Worm (Caenorhabditis elegans): ENCODE results near the gene sqv-8.

sqv-8 gene

ce11 chrII:9667382-9667781 is 20.6 kb downstream of the sqv-8 start, which contains the start of gene ZK1320.11:
TSS of gene ZK1320.11 (plus strand) at chrII:9667624.
- no peak for TF ChIP-seq Y56A3A.18 (GFP tag; IDR thresholded peaks at IDR 0.05)
- TF ChIP-seq bed-2 (GFP tag; IDR thresholded peaks at IDR 0.05) = no peak
- no peak for TF ChIP-seq ceh-79 (tag; optimal IDR thresholded peaks at IDR 0.05)
- no peak for TF ChIP-seq chd-7 (tag; optimal IDR thresholded peaks at IDR 0.05)
- peak; percentile 88 for TF ChIP-seq hmg-1.2 (GFP tag; IDR thresholded peaks at IDR 0.05)
- no peak for TF ChIP-seq K12H6.12 (tag; optimal IDR thresholded peaks at IDR 0.05)
- TF ChIP-seq T07F8.4 (tag; optimal IDR thresholded peaks at IDR 0.05) = no peak
- TF ChIP-seq nhr-80 (tag; optimal IDR thresholded peaks at IDR 0.05) = no peak
- no peak for TF ChIP-seq aptf-2 (GFP tag; conservative IDR thresholded peaks at IDR 0.05)
- TF ChIP-seq attf-3 (GFP tag; conservative IDR thresholded peaks at IDR 0.05) = 0 out of 2 replicates have a peak, but pooled peaks have one; percentile 11
- TF ChIP-seq ccch-3 (GFP tag; optimal IDR thresholded peaks at IDR 0.05) = no peak

- TF ChIP-seq attf-3 (GFP tag; conservative IDR thresholded peaks at IDR 0.05) (peak; percentile 95), B0261.1 (tag; optimal IDR thresholded peaks at IDR 0.05) (no peak), lsl-1 (GFP tag; optimal IDR thresholded peaks at IDR 0.05) (peak; percentile 73), hmg-1.2 (GFP tag; IDR thresholded peaks at IDR 0.05) (peak; percentile 16; the same call in 1 of the 2 replicates)
Measured at ce11 chrII:9668959-9669358, 22.2 kb downstream of the sqv-8 start, which contains the start of gene taf-8. TSS of gene taf-8 (plus strand) at chrII:9669318.

ce11 chrII:9671308-9671707 is 24.5 kb downstream of the sqv-8 start, which contains the start of gene ZK1320.7:
TSS of gene ZK1320.7 (plus strand) at chrII:9671608.
- no peak for TF ChIP-seq lsy-27 (tag; optimal IDR thresholded peaks at IDR 0.05; ENCODE audit: borderline replicate concordance, insufficient read depth)
- TF ChIP-seq nfyb-1 (GFP tag; IDR thresholded peaks at IDR 0.05) = no peak
- no peak for TF ChIP-seq hrde-1 (tag; optimal IDR thresholded peaks at IDR 0.05; ENCODE audit: borderline replicate concordance)
- TF ChIP-seq hmg-1.2 (GFP tag; IDR thresholded peaks at IDR 0.05) = no peak

ce11 chrII:9674678-9675077 is 27.9 kb downstream of the sqv-8 start, which contains the start of gene arc-1:
TSS of gene arc-1 (plus strand) at chrII:9674978.
- TF ChIP-seq F57A8.1 (GFP tag; optimal IDR thresholded peaks at IDR 0.05) (no peak), ztf-3 (GFP tag; optimal IDR thresholded peaks at IDR 0.05) (no peak), tlf-1 (GFP tag; optimal IDR thresholded peaks at IDR 0.05) (no peak), lin-54 (GFP tag; optimal IDR thresholded peaks at IDR 0.05) (no peak), K11D2.4 (GFP tag; IDR thresholded peaks at IDR 0.05) (no peak), tbx-9 (tag; optimal IDR thresholded peaks at IDR 0.05; ENCODE audit: borderline replicate concordance) (no peak), gei-17 (GFP tag; optimal IDR thresholded peaks at IDR 0.05) (no peak), snpc-4 (GFP tag; optimal IDR thresholded peaks at IDR 0.05) (no peak), snpc-4 (tag; optimal IDR thresholded peaks at IDR 0.05) (no peak), lsy-27 (tag; optimal IDR thresholded peaks at IDR 0.05; ENCODE audit: borderline replicate concordance, insufficient read depth) (no peak), zfh-2 (GFP tag; conservative IDR thresholded peaks at IDR 0.05) (no peak)

- TF ChIP-seq somi-1 (GFP tag; optimal IDR thresholded peaks at IDR 0.05) (no peak), ztf-18 (tag; optimal IDR thresholded peaks at IDR 0.05) (no peak), lin-54 (GFP tag; optimal IDR thresholded peaks at IDR 0.05) (no peak), hmg-1.2 (GFP tag; IDR thresholded peaks at IDR 0.05) (no peak), lsy-27 (tag; optimal IDR thresholded peaks at IDR 0.05; ENCODE audit: borderline replicate concordance, insufficient read depth) (no peak), mel-28 (tag; optimal IDR thresholded peaks at IDR 0.05; ENCODE audit: borderline replicate concordance) (no peak), nhr-80 (tag; optimal IDR thresholded peaks at IDR 0.05) (peak; percentile 66), F57A8.1 (GFP tag; optimal IDR thresholded peaks at IDR 0.05) (no peak), unc-130 (GFP tag; optimal IDR thresholded peaks at IDR 0.05) (no peak), T07F8.4 (tag; optimal IDR thresholded peaks at IDR 0.05) (no peak), let-607 (tag; optimal IDR thresholded peaks at IDR 0.05) (peak in 1 of 2 experiments; percentile 22)
Measured at ce11 chrII:9677470-9677869, 30.7 kb downstream of the sqv-8 start.

All from whole organism, young adult.